Worm (Caenorhabditis elegans): ENCODE results near the gene lron-4.

lron-4 gene

DNA sequence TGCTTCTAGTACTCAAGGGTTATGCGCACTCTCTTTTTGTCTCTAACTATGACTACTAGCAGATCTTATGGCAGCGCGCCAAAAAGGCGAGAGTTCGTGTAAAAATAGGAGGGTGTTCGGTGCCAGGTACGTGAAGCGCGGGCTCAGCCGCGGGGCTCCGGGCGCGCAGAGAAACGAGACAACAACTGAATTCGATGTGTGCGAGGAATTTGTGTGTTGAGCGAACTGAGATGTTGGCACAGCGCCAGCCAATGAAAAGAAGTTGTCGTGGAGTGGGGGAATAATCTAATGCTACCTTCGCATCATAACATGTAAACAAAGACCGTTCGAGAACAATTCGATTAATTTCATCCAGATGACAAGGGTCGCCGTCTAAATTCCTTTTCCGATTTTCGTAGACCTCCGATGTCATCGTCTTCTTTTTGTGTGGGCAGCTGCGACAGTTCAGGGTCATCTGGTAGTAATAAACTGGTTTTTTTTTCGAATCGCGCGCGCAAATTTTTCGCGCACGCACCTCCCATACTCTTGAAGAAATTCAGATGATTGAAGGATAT, 19.5 kb upstream of the lron-4 start (continued):
- TF ChIP-seq nhr-11 (tag; optimal IDR thresholded peaks at IDR 0.05) (peak; percentile 73), spr-1 (tag; optimal IDR thresholded peaks at IDR 0.05) (peak; percentile 31), F10B5.3 (tag; optimal IDR thresholded peaks at IDR 0.05) (no peak), F37D6.2 (tag; optimal IDR thresholded peaks at IDR 0.05) (peak; percentile 59), F44E2.7 (GFP tag; IDR thresholded peaks at IDR 0.05) (no peak), mep-1 (tag; optimal IDR thresholded peaks at IDR 0.05) (peak; percentile 25), nhr-77 (tag; optimal IDR thresholded peaks at IDR 0.05) (peak; percentile 16), ceh-82 (tag; optimal IDR thresholded peaks at IDR 0.05) (no peak), nhr-102 (tag; optimal IDR thresholded peaks at IDR 0.05) (peak; percentile 9), tra-1 (GFP tag; IDR thresholded peaks at IDR 0.05) (0 out of 2 replicates have a peak, but pooled peaks have one; percentile 15)

DNA sequence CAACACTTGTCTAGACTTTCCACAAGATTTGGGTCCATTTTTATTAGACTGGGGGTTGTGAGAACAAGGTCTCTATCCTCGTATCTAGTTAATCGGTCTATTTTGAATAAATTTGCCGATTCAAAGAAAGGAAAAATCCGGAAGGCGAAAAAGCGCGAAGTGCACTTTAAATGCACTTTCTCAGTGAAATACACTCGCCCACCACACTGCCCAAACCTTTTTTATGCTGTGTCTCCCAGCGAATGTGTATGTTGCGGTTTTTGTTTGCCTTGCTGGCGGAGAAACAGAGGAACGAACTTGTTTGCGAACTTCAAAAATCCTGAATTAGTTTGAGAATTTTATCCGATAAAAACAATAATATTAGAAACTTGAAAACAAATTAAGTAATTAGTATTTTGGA, 18.8 kb upstream of the lron-4 start:
- no peak for TF ChIP-seq lin-39 (tag; optimal IDR thresholded peaks at IDR 0.05)
- peak; percentile 9 for TF ChIP-seq ama-1 (optimal IDR thresholded peaks at IDR 0.05)
- TF ChIP-seq ZK337.2 (GFP tag; IDR thresholded peaks at IDR 0.05): no peak
- peak; percentile 44 for TF ChIP-seq mes-2 (tag; optimal IDR thresholded peaks at IDR 0.05; ENCODE audit: poor library complexity, severe bottlenecking)
- no peak for TF ChIP-seq nhr-25 (tag; optimal IDR thresholded peaks at IDR 0.05; ENCODE audit: borderline replicate concordance, insufficient read depth)
- no peak for TF ChIP-seq F26F4.8 (GFP tag; conservative IDR thresholded peaks at IDR 0.05)
- no peak for TF ChIP-seq mdt-29 (GFP tag; IDR thresholded peaks at IDR 0.05)
- TF ChIP-seq mep-1 (tag; optimal IDR thresholded peaks at IDR 0.05): peak; percentile 20
- peak; percentile 12; the same call in 1 of the 2 replicates for TF ChIP-seq saeg-2 (GFP tag; IDR thresholded peaks at IDR 0.05)
- TF ChIP-seq Y105C5A.15 (GFP tag; IDR thresholded peaks at IDR 0.05): no peak

DNA sequence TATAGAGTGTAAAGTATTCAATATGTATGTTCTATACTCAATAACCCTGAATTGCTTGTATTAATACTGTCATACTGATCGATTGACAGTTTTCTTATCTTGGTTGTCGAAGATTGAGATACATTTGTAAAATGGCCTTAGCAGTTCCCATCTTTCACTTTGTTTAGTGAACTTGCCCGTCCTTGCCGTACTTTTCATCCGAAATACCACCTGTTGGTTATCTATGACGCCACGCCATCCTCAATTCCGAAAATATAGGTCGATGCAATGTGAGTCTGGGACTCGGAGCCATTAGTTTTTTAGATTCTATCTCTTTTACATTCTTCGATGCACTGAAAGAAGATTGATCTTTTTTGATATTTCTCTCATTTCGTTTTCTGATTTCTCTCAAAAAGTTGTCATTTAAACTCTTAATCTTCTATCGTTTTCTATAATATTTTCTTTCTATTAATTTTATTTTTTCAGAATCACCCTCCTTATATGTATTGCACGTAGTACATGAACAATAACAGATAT, 17.6 kb upstream of the lron-4 start, which contains the start of gene ulp-4:
TSS of gene ulp-4 (plus strand) at position 466 of the 516 bp plus-strand sequence.
- peak; percentile 30 for TF ChIP-seq mes-2 (tag; optimal IDR thresholded peaks at IDR 0.05; ENCODE audit: poor library complexity, severe bottlenecking)
- no peak for TF ChIP-seq Y105C5A.15 (GFP tag; IDR thresholded peaks at IDR 0.05)
- no peak for TF ChIP-seq aly-2 (tag; optimal IDR thresholded peaks at IDR 0.05)
- peak in 1 of 2 experiments; percentile 73 for TF ChIP-seq unc-62 (GFP tag; optimal IDR thresholded peaks at IDR 0.05 in 1 of 2)
- TF ChIP-seq unc-62 (tag; optimal IDR thresholded peaks at IDR 0.05): no peak
- no peak for TF ChIP-seq mxl-3 (GFP tag; optimal IDR thresholded peaks at IDR 0.05)
- TF ChIP-seq tra-1 (GFP tag; IDR thresholded peaks at IDR 0.05): peak; percentile 40; the same call in 1 of the 2 replicates
- TF ChIP-seq daf-16 (GFP tag; optimal IDR thresholded peaks at IDR 0.05): peak in 1 of 2 experiments; percentile 10
- TF ChIP-seq daf-16 (tag; optimal IDR thresholded peaks at IDR 0.05): no peak
- peak; percentile 70 for TF ChIP-seq aha-1 (tag)
- TF ChIP-seq dmd-6 (GFP tag; IDR thresholded peaks at IDR 0.05): peak; percentile 46; the same call in 1 of the 2 replicates
- TF ChIP-seq nhr-76 (tag; optimal IDR thresholded peaks at IDR 0.05): no peak
- peak; percentile 18 for TF ChIP-seq hlh-11 (tag; optimal IDR thresholded peaks at IDR 0.05)
- no peak for TF ChIP-seq nhr-77 (tag; optimal IDR thresholded peaks at IDR 0.05)
- no peak for TF ChIP-seq Y48G9A.11 (GFP tag; IDR thresholded peaks at IDR 0.05)
- TF ChIP-seq nhr-25 (tag; optimal IDR thresholded peaks at IDR 0.05; ENCODE audit: borderline replicate concordance, insufficient read depth): peak; percentile 30
- no peak for TF ChIP-seq T26A8.4 (GFP tag; IDR thresholded peaks at IDR 0.05)
- no peak for TF ChIP-seq cey-2 (tag; optimal IDR thresholded peaks at IDR 0.05; ENCODE audit: borderline replicate concordance, insufficient read depth)
- no peak for TF ChIP-seq nhr-102 (tag; optimal IDR thresholded peaks at IDR 0.05)
- peak in 1 of 2 experiments; percentile 19 for TF ChIP-seq lsy-2 (tag; optimal IDR thresholded peaks at IDR 0.05)
- no peak for TF ChIP-seq dpl-1 (GFP tag; optimal IDR thresholded peaks at IDR 0.05)
- TF ChIP-seq lin-38 (GFP tag; IDR thresholded peaks at IDR 0.05): no peak
- peak; percentile 26 for TF ChIP-seq dve-1 (tag; optimal IDR thresholded peaks at IDR 0.05; ENCODE audit: insufficient read depth)
